Worm (Caenorhabditis elegans) whole organism, midembryonic: ENCODE measurements around the gene nhr-190.

ENCODE experiments used
- T22C8.4 ChIP-seq: fragments of 200-800 bp; sonication (Bioruptor generic); IDR thresholded peaks from 2 replicates; pipeline ENCODE4 v1.3.6; 2022; ENCODE audit warnings: missing genetic modification characterization, missing compliant biosample characterization
- cog-1 ChIP-seq: sonication (generic microtip); optimal IDR thresholded peaks from 2 replicates; lab custom pipeline; 2016; ENCODE audit warnings: missing genetic modification characterization, missing compliant biosample characterization
- flt-1 ChIP-seq: fragments of 200-800 bp; sonication (Bioruptor generic); IDR thresholded peaks from 2 replicates; pipeline ENCODE4 v1.3.6; 2022; ENCODE audit warnings: missing genetic modification characterization, missing compliant biosample characterization
- klf-2 ChIP-seq: fragments of 200-800 bp; sonication (Bioruptor generic); conservative IDR thresholded peaks from 2 replicates; pipeline ENCODE4 v1.3.6; 2022; ENCODE audit warnings: missing genetic modification reagents, missing genetic modification characterization, missing compliant biosample characterization
- med-1 ChIP-seq: sonication (generic microtip); optimal IDR thresholded peaks from 2 replicates; lab custom pipeline; 2017; ENCODE audit warnings: missing genetic modification characterization, mild to moderate bottlenecking, missing compliant biosample characterization, antibody characterized with exemption, missing genetic modification reagents; ENCODE audit not compliant: insufficient read depth
- ref-1 ChIP-seq: fragments of 200-800 bp; sonication (Bioruptor generic); conservative IDR thresholded peaks from 2 replicates; pipeline ENCODE4 v1.3.6; 2022; ENCODE audit warnings: missing genetic modification reagents, missing genetic modification characterization, missing compliant biosample characterization
- tab-1 ChIP-seq: fragments of 200-800 bp; sonication (Bioruptor generic); IDR thresholded peaks from 2 replicates; pipeline ENCODE4 v1.3.6; 2022; ENCODE audit warnings: missing genetic modification characterization, missing compliant biosample characterization
- ztf-23 ChIP-seq: fragments of 200-800 bp; sonication (Bioruptor generic); IDR thresholded peaks from 2 replicates; pipeline ENCODE4 v1.3.6; 2022; ENCODE audit warnings: missing genetic modification reagents, missing genetic modification characterization, missing compliant biosample characterization
- ztf-29 ChIP-seq: fragments of 200-800 bp; sonication (Bioruptor generic); IDR thresholded peaks from 2 replicates; pipeline ENCODE4 v1.3.6; 2022; ENCODE audit warnings: missing genetic modification reagents, missing genetic modification characterization, missing compliant biosample characterization

DNA sequence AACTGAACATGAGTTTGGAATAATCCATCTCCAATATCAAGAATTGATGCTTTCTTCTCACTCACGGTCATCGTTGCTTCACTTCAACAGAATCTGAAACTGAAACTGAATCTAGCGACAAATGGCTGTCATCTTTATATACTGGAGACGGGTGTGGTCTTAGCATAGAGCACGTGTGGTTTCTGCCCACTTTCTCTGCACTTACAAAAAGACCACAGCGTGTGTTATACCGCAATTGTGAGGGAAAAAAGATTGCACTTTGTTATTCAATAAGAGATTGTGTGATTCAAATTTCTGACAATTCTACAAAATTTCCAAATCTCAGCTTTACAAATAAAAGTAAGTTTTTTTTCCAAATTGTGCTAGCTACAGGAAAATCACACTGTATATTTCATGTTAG, 3.4 kb upstream of the nhr-190 start, which contains the start of gene F48G7.12:
- TF ChIP-seq ztf-29 (GFP tag; lab: Robert Waterston, UW): no peak
- TF ChIP-seq klf-2 (GFP tag; lab: Robert Waterston, UW): no peak
- no peak for TF ChIP-seq ref-1
- TF ChIP-seq med-1: no peak
- TF ChIP-seq T22C8.4: no peak
- TF ChIP-seq flt-1: no peak
- TF ChIP-seq ztf-23: no peak
- no peak for TF ChIP-seq cog-1 (tag; lab: Kevin White, UChicago)
- no peak for TF ChIP-seq tab-1
